Fruit fly (Drosophila melanogaster) whole organism, pupa: ENCODE measurements around the gene CG7924.

ENCODE experiments used
- CG12605 ChIP-seq: fragments of 200-800 bp; sonication (Bioruptor generic); IDR thresholded peaks from 2 replicates; pipeline ENCODE4 v1.3.6; 2022; ENCODE audit warnings: missing biosample characterization, missing genetic modification characterization
- CG15710 ChIP-seq: fragments of 200-800 bp; sonication (Bioruptor generic); optimal IDR thresholded peaks from 2 replicates; lab custom pipeline; 2018; ENCODE audit warnings: missing biosample characterization, mild to moderate bottlenecking, missing genetic modification characterization, moderate library complexity
- CG17806 ChIP-seq: fragments of 200-800 bp; sonication (Bioruptor generic); optimal IDR thresholded peaks from 2 replicates; lab custom pipeline; 2018; ENCODE audit warnings: missing biosample characterization, mild to moderate bottlenecking, missing genetic modification characterization, moderate library complexity
- CG8159 ChIP-seq: fragments of 200-800 bp; sonication (Bioruptor generic); optimal IDR thresholded peaks from 3 replicates; lab custom pipeline; 2018; ENCODE audit warnings: missing biosample characterization, mild to moderate bottlenecking, missing genetic modification characterization, moderate library complexity
- CG8301 ChIP-seq: fragments of 200-800 bp; sonication (Bioruptor generic); optimal IDR thresholded peaks from 2 replicates; lab custom pipeline; 2018; ENCODE audit warnings: missing biosample characterization, mild to moderate bottlenecking, missing genetic modification characterization
- D1 ChIP-seq: fragments of 200-800 bp; sonication (Bioruptor generic); optimal IDR thresholded peaks from 2 replicates; lab custom pipeline; 2018; ENCODE audit warnings: missing biosample characterization, mild to moderate bottlenecking, missing genetic modification characterization, moderate library complexity
- EcR ChIP-seq: fragments of 200-800 bp; sonication (Bioruptor generic); optimal IDR thresholded peaks from 3 replicates; lab custom pipeline; 2019; ENCODE audit warnings: missing biosample characterization, missing genetic modification characterization, mild to moderate bottlenecking, moderate library complexity, missing genetic modification reagents
- Ets98B ChIP-seq: fragments of 200-800 bp; sonication (Bioruptor generic); IDR thresholded peaks from 2 replicates; pipeline ENCODE4 v1.3.6; 2022; ENCODE audit warnings: missing biosample characterization, missing genetic modification characterization
- Pif1B ChIP-seq: fragments of 200-800 bp; sonication (Bioruptor generic); optimal IDR thresholded peaks from 3 replicates; lab custom pipeline; 2016; ENCODE audit warnings: missing biosample characterization, missing genetic modification characterization
- Snoo ChIP-seq: fragments of 200-800 bp; sonication (Bioruptor generic); optimal IDR thresholded peaks from 3 replicates; lab custom pipeline; 2017; ENCODE audit warnings: missing biosample characterization, mild to moderate bottlenecking, missing genetic modification characterization, inconsistent platforms
- fd96Ca ChIP-seq: fragments of 200-800 bp; sonication (Bioruptor generic); IDR thresholded peaks from 3 replicates; pipeline ENCODE4 v1.3.6; 2022; ENCODE audit warnings: missing biosample characterization, missing genetic modification characterization
- rn ChIP-seq: fragments of 200-800 bp; sonication (Bioruptor generic); IDR thresholded peaks from 2 replicates; pipeline ENCODE4 v1.3.6; 2022; ENCODE audit warnings: missing biosample characterization, missing genetic modification characterization

dm6 chr3L:14190625-14191475 is 42.4 kb upstream of the CG7924 start, which contains the start of gene nuf:
- TF ChIP-seq CG12605 (GFP tag; lab: Robert Waterston, UW) (peak; percentile 82), Pif1B (GFP tag; lab: Kevin White, UChicago) (peak; percentile 31), rn (GFP tag; lab: Robert Waterston, UW) (no peak), CG17806 (peak; percentile 17), EcR (no peak), fd96Ca (no peak; the same call in 2 of the 3 replicates), CG15710 (tag; lab: Kevin White, UChicago) (no peak), CG8159 (peak; percentile 37), D1 (tag; lab: Kevin White, UChicago) (peak; percentile 65), CG8301 (tag; lab: Kevin White, UChicago) (peak; percentile 8), Snoo (peak; percentile 14), Ets98B (GFP tag; lab: Robert Waterston, UW) (peak; percentile 47)
